Fruit fly (Drosophila melanogaster) whole organism: ENCODE measurements around the gene CG9953.

Experiments used
- CG8478 ChIP-seq: fragments of >200 bp; optimal IDR thresholded peaks from 2 replicates; lab custom pipeline; 2018; ENCODE audit warnings: inconsistent platforms
- Dll ChIP-seq: fragments of >200 bp; optimal IDR thresholded peaks from 2 replicates; lab custom pipeline; 2017
- psq ChIP-seq: fragments of >200 bp; optimal IDR thresholded peaks from 2 replicates; lab custom pipeline; 2017
- usp ChIP-seq: fragments of >200 bp; optimal IDR thresholded peaks from 2 replicates; lab custom pipeline; 2017; ENCODE audit warnings: missing biosample characterization, missing genetic modification characterization, mixed read lengths

dm6 chr3L:6932626-6933025, 36.8 kb upstream of the CG9953 start, which contains the start of gene CG14820:
- TF ChIP-seq Dll (lab: Kevin White, UChicago): no peak
- no peak for TF ChIP-seq CG8478
- no peak for TF ChIP-seq psq (lab: Kevin White, UChicago)
- TF ChIP-seq usp (GFP tag; lab: Kevin White, UChicago): no peak
